Worm (Caenorhabditis elegans) whole organism, mixed stage, embryonic: Measurements from ENCODE around the gene C33E10.8.
"Not testable (repeated sequence)": the region's sequence is repeated elsewhere in the genome, so short reads cannot be mapped to it uniquely, and the experiment has no call there.

Experiments used
- M03D4.4 ChIP-seq: sonication (generic microtip); optimal IDR thresholded peaks from 2 replicates; lab custom pipeline; 2017; ENCODE audit warnings: mild to moderate bottlenecking, missing genetic modification characterization, missing compliant biosample characterization
- bed-3 ChIP-seq: fragments of 200-800 bp; sonication (Bioruptor generic); optimal IDR thresholded peaks from 3 replicates; lab custom pipeline; 2018; ENCODE audit warnings: mild to moderate bottlenecking, missing genetic modification characterization, moderate library complexity, missing compliant biosample characterization
- blmp-1 ChIP-seq: fragments of 150-350 bp; optimal IDR thresholded peaks from 2 replicates; lab custom pipeline; 2014; ENCODE audit warnings: missing biosample characterization, missing genetic modification characterization
- ceh-39 ChIP-seq: fragments of 150-350 bp; optimal IDR thresholded peaks from 2 replicates; lab custom pipeline; 2014; ENCODE audit warnings: missing biosample characterization, missing genetic modification characterization
- ceh-43 ChIP-seq: fragments of 200-800 bp; sonication (Bioruptor generic); optimal IDR thresholded peaks from 2 replicates; lab custom pipeline; 2018; ENCODE audit warnings: mild to moderate bottlenecking, missing genetic modification characterization, moderate library complexity, missing compliant biosample characterization
- ceh-83 ChIP-seq: fragments of 200-800 bp; sonication (Bioruptor generic); optimal IDR thresholded peaks from 2 replicates; lab custom pipeline; 2018; ENCODE audit warnings: mild to moderate bottlenecking, missing genetic modification characterization, missing compliant biosample characterization
- ces-1 ChIP-seq: fragments of 150-350 bp; optimal IDR thresholded peaks from 2 replicates; lab custom pipeline; 2014; ENCODE audit warnings: missing biosample characterization, missing genetic modification reagents, missing genetic modification characterization
- cnd-1 ChIP-seq: fragments of 200-800 bp; sonication (Bioruptor generic); optimal IDR thresholded peaks from 2 replicates; lab custom pipeline; 2018; ENCODE audit warnings: mild to moderate bottlenecking, missing genetic modification characterization, missing compliant biosample characterization
- drap-1 ChIP-seq: fragments of 200-800 bp; sonication (Bioruptor generic); optimal IDR thresholded peaks from 3 replicates; lab custom pipeline; 2018; ENCODE audit warnings: mild to moderate bottlenecking, missing genetic modification characterization, missing compliant biosample characterization
- elt-1 ChIP-seq: sonication (generic microtip); optimal IDR thresholded peaks from 2 replicates; lab custom pipeline; 2017; ENCODE audit warnings: missing genetic modification characterization, mild to moderate bottlenecking, missing compliant biosample characterization, antibody characterized with exemption, moderate library complexity, borderline replicate concordance; ENCODE audit not compliant: insufficient read depth
- elt-3 ChIP-seq: fragments of 150-350 bp; optimal IDR thresholded peaks from 2 replicates; lab custom pipeline; 2014; ENCODE audit warnings: missing biosample characterization, missing genetic modification characterization
- flh-1 ChIP-seq: fragments of 200-800 bp; sonication (Bioruptor generic); optimal IDR thresholded peaks from 2 replicates; lab custom pipeline; 2018; ENCODE audit warnings: mild to moderate bottlenecking, missing genetic modification characterization, moderate library complexity, missing compliant biosample characterization
- ham-2 ChIP-seq: fragments of 200-800 bp; sonication (Bioruptor generic); optimal IDR thresholded peaks from 2 replicates; lab custom pipeline; 2018; ENCODE audit warnings: mild to moderate bottlenecking, missing genetic modification characterization, missing compliant biosample characterization
- hlh-1 ChIP-seq: fragments of 150-350 bp; optimal IDR thresholded peaks from 2 replicates; lab custom pipeline; 2014; ENCODE audit warnings: missing biosample characterization, missing genetic modification reagents, missing genetic modification characterization
- lin-32 ChIP-seq: fragments of 200-800 bp; sonication (Bioruptor generic); optimal IDR thresholded peaks from 2 replicates; lab custom pipeline; 2018; ENCODE audit warnings: mild to moderate bottlenecking, missing genetic modification characterization, missing compliant biosample characterization
- mab-5 ChIP-seq: fragments of 150-350 bp; optimal IDR thresholded peaks from 2 replicates; lab custom pipeline; 2014; ENCODE audit warnings: missing biosample characterization, missing genetic modification characterization
- mep-1 ChIP-seq: fragments of 150-350 bp; optimal IDR thresholded peaks from 2 replicates; lab custom pipeline; 2017; ENCODE audit warnings: missing biosample characterization, missing genetic modification reagents, missing genetic modification characterization, inconsistent platforms
- mls-2 ChIP-seq: sonication (generic microtip); optimal IDR thresholded peaks from 2 replicates; lab custom pipeline; 2016; ENCODE audit warnings: mild to moderate bottlenecking, missing genetic modification characterization, moderate library complexity, missing compliant biosample characterization
- nhr-2 ChIP-seq: fragments of 150-350 bp; optimal IDR thresholded peaks from 2 replicates; lab custom pipeline; 2014; ENCODE audit warnings: missing biosample characterization, missing genetic modification characterization
- nhr-237 ChIP-seq: fragments of 150-350 bp; optimal IDR thresholded peaks from 2 replicates; lab custom pipeline; 2014; ENCODE audit warnings: missing biosample characterization, missing genetic modification characterization
- nhr-28 ChIP-seq: fragments of 150-350 bp; optimal IDR thresholded peaks from 2 replicates; lab custom pipeline; 2014; ENCODE audit warnings: missing biosample characterization, missing genetic modification characterization
- nhr-76 ChIP-seq: sonication (generic microtip); optimal IDR thresholded peaks from 2 replicates; lab custom pipeline; 2017; ENCODE audit warnings: missing biosample characterization, missing genetic modification characterization
- pha-4 ChIP-seq: fragments of 150-350 bp; optimal IDR thresholded peaks from 2 replicates; lab custom pipeline; 2018; ENCODE audit warnings: missing biosample characterization, missing genetic modification reagents, missing genetic modification characterization
- snpc-4 ChIP-seq: fragments of 150-350 bp; optimal IDR thresholded peaks from 2 replicates; lab custom pipeline; 2014; ENCODE audit warnings: missing biosample characterization, missing genetic modification characterization
- sptf-1 ChIP-seq: sonication (generic microtip); optimal IDR thresholded peaks from 2 replicates; lab custom pipeline; 2017; ENCODE audit warnings: mild to moderate bottlenecking, missing genetic modification characterization, moderate library complexity, missing compliant biosample characterization
- tbx-8 ChIP-seq: fragments of 200-800 bp; sonication (Bioruptor generic); optimal IDR thresholded peaks from 2 replicates; lab custom pipeline; 2018; ENCODE audit warnings: mild to moderate bottlenecking, missing genetic modification characterization, moderate library complexity, missing compliant biosample characterization
- unc-120 ChIP-seq: sonication (generic microtip); optimal IDR thresholded peaks from 2 replicates; lab custom pipeline; 2017; ENCODE audit warnings: missing genetic modification characterization, missing compliant biosample characterization; ENCODE audit not compliant: poor library complexity, severe bottlenecking
- zip-8 ChIP-seq: fragments of 150-350 bp; optimal IDR thresholded peaks from 2 replicates; lab custom pipeline; 2014; ENCODE audit warnings: missing biosample characterization, missing genetic modification characterization
- ztf-11 ChIP-seq: fragments of 150-350 bp; optimal IDR thresholded peaks from 2 replicates; lab custom pipeline; 2014; ENCODE audit warnings: missing biosample characterization, missing genetic modification characterization

The C33E10.8 gene

DNA sequence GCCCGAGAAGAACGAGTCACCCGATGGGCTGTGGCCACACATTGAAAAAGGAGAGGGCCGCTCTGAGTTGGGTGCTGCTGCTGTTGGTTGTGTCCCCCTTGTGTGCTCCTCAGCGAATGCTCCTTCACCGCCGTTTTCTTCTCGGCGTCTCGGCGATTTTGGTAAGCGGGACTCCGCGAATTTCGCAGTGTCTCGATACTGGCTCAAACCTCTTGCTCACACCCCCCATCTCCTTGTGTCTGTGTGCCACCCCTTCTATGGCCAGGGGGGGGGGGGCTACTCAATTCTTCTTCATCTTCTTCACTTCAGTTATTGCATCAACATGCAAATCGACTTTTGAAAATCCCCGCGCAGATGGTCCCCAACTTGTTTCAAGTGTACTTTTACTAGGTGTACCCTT is 20.3 kb upstream of the C33E10.8 start:
- TF ChIP-seq M03D4.4 (tag; lab: Kevin White, UChicago) = peak; percentile 57
- no peak for TF ChIP-seq ham-2 (GFP tag; lab: Kevin White, UChicago)
- TF ChIP-seq unc-120 (tag; lab: Kevin White, UChicago) = peak; percentile 70
- TF ChIP-seq drap-1 (GFP tag; lab: Kevin White, UChicago) = peak; percentile 30
- no peak for TF ChIP-seq pha-4 (tag; lab: Kevin White, UChicago)
- TF ChIP-seq ceh-43 (GFP tag; lab: Kevin White, UChicago) = no peak
- TF ChIP-seq sptf-1 (tag; lab: Kevin White, UChicago) = peak; percentile 73
- no peak for TF ChIP-seq elt-1 (tag; lab: Kevin White, UChicago)
- no peak for TF ChIP-seq mep-1
- no peak for TF ChIP-seq snpc-4 (tag; lab: Kevin White, UChicago)
- TF ChIP-seq mls-2 = peak; percentile 63
- TF ChIP-seq cnd-1 (tag; lab: Kevin White, UChicago) = peak; percentile 4
- peak; percentile 81 for TF ChIP-seq ces-1

DNA sequence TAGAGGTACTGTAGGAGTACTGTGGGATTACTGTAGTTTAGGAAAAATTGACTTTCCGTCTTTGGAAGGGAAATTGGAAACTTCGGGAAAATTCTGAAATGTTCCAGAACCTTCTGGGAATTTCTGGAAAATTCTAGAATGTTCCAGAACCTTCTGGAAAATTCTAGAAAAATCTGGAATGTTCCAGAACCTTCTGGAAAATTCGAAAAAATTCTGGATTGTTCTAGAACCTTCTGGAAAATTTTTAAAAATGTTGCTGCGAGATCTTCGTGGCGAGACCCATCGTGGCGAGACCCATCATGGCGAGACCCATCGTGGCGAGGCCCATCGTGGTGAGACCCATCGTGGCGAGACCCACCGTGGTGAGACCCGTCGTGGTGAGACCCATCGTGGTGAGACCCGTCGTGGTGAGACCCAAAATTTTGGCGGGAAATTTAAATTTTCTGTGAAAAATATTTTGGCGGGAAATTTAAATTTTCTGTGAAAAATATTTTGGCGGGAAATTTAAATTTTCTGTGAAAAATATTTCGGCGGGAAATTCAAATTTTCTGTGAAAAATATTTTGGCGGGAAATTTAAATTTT is 16.2 kb upstream of the C33E10.8 start, which contains the start of gene C53C11.4:
C53C11.4 (plus strand) TSS at position 179 of the 583 bp plus-strand sequence.
- TF ChIP-seq mab-5 (tag; lab: Kevin White, UChicago); lin-32 (GFP tag; lab: Kevin White, UChicago); nhr-76 (tag; lab: Kevin White, UChicago): not testable (repeated sequence)
- TF ChIP-seq, all 35 proteins: peak for 0; not testable (repeated sequence) for 35

DNA sequence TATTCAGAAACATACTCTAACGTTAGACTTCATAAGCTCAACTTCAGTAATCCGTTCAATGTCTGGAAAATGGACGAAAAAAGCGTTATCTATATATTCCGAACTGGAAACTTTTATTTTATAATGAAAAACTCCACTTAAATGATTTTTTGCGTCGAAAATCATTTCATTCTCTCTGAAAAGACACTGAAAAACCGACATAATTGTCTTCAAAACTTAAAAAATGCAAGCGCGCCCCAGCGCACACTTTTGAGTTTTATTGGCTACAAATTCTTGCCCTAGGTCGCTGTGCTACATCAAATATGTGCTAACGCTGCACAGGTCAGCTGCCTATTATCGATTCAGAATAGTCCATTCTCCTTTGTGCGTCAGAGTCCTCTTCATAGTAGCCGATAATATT is 10.3 kb upstream of the C33E10.8 start, which contains the start of gene C33E10.1:
C33E10.1 (plus strand) TSS at position 301 of the 400 bp plus-strand sequence.
- not testable (repeated sequence) for TF ChIP-seq sptf-1 (tag; lab: Kevin White, UChicago); elt-3 (tag; lab: Kevin White, UChicago); blmp-1

DNA sequence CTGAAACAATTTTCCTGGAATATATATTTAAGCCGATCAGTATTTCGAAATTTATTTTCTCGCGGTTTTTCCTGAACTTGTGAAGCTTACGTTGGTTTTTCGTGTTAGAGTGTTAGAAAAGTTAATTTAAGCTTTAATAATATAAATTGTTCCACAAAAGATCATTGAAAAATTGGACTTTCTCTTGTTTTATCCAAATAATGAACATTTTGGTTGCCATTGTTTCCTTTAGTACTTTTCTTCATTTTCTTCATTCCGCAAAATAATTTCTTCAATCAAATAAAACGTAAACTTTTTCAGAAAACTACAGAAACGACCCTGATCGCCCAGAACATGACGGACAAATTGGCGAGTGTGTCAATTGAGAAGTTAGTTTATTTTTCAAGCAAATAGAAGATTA is 7.8 kb upstream of the C33E10.8 start, which contains the start of gene fbxa-120:
fbxa-120 (plus strand) TSS at position 301 of the 400 bp plus-strand sequence.
- TF ChIP-seq nhr-28 (tag; lab: Kevin White, UChicago) = no peak
- TF ChIP-seq ceh-43 (GFP tag; lab: Kevin White, UChicago) = no peak
- no peak for TF ChIP-seq cnd-1 (tag; lab: Kevin White, UChicago)
- TF ChIP-seq unc-120 (tag; lab: Kevin White, UChicago) = no peak
- no peak for TF ChIP-seq pha-4 (tag; lab: Kevin White, UChicago)
- TF ChIP-seq flh-1 = no peak
- TF ChIP-seq ceh-39 (tag; lab: Kevin White, UChicago) = no peak
- TF ChIP-seq bed-3 (GFP tag; lab: Kevin White, UChicago) = no peak
- TF ChIP-seq ham-2 (GFP tag; lab: Kevin White, UChicago) = no peak
- TF ChIP-seq ceh-83 (GFP tag; lab: Kevin White, UChicago) = no peak
- no peak for TF ChIP-seq zip-8
- TF ChIP-seq drap-1 (GFP tag; lab: Kevin White, UChicago) = no peak
- no peak for TF ChIP-seq ces-1
- TF ChIP-seq blmp-1 = no peak

DNA sequence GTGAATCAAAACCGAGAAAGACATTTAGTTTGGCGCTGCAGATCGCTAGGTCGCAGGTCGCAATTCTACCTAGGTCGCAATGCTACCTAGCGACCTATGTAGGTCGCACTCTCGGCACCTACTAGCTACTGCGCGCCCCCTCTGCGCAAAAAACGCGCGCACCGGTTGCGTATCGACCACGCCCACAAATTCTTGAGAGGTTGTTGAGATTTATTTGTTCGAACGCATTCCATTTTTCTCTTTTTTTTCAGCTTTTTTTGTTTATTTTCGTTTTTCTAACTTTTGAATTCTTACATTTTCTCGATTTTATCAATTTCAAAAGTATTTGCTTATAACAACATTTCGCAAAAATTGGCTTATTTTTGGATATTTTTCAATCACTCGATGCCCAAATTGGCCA is 7.3 kb upstream of the C33E10.8 start, which contains the start of gene C33E10.10:
C33E10.10 (minus strand) TSS at position 101 of the 400 bp plus-strand sequence.
- TF ChIP-seq snpc-4 (tag; lab: Kevin White, UChicago) (no peak), sptf-1 (tag; lab: Kevin White, UChicago) (no peak)

DNA sequence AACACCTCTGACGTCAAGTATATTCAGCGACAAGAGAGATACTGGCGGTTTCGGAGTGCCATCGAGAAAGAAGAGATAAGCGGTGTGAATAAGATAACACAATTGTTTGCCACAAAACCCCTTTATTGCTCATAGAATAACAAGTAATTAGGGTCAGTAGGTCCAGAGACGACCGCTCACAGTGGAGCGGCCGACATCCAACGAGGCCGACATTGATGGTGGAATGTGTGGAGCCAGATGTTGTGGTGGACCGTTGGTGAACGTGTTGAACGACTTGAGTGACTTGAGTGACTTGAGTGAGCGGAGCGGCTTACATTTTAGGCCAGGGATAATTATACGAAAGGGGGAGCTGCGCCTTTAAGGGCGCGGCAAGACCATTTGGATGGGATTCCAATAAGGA is 6.1 kb upstream of the C33E10.8 start:
- TF ChIP-seq sptf-1 (tag; lab: Kevin White, UChicago) (no peak), mep-1 (no peak), elt-3 (tag; lab: Kevin White, UChicago) (no peak), hlh-1 (no peak), pha-4 (tag; lab: Kevin White, UChicago) (no peak), mls-2 (no peak), ceh-83 (GFP tag; lab: Kevin White, UChicago) (no peak), nhr-237 (tag; lab: Kevin White, UChicago) (no peak), lin-32 (GFP tag; lab: Kevin White, UChicago) (no peak), tbx-8 (GFP tag; lab: Kevin White, UChicago) (no peak), bed-3 (GFP tag; lab: Kevin White, UChicago) (no peak), ztf-11 (no peak), nhr-2 (tag; lab: Kevin White, UChicago) (no peak), elt-1 (tag; lab: Kevin White, UChicago) (no peak), mab-5 (tag; lab: Kevin White, UChicago) (no peak), ceh-43 (GFP tag; lab: Kevin White, UChicago) (no peak), M03D4.4 (tag; lab: Kevin White, UChicago) (no peak), ceh-39 (tag; lab: Kevin White, UChicago) (no peak)
